Worm (Caenorhabditis elegans) whole organism, late embryonic: ENCODE results near the gene C44H4.4.

ENCODE experiments used
- C08G9.2 ChIP-seq: sonication (generic microtip); optimal IDR thresholded peaks from 2 replicates; lab custom pipeline; 2016; ENCODE audit warnings: mild to moderate bottlenecking, missing genetic modification characterization, moderate library complexity, missing compliant biosample characterization
- C38D4.7 ChIP-seq: fragments of 200-800 bp; sonication (Bioruptor generic); optimal IDR thresholded peaks from 2 replicates; lab custom pipeline; 2018; ENCODE audit warnings: mild to moderate bottlenecking, missing genetic modification characterization, moderate library complexity, missing compliant biosample characterization
- K02D7.2 ChIP-seq: sonication (generic microtip); optimal IDR thresholded peaks from 2 replicates; lab custom pipeline; 2017; ENCODE audit warnings: mild to moderate bottlenecking, missing genetic modification characterization, missing compliant biosample characterization
- K09A11.1 ChIP-seq: sonication (generic microtip); optimal IDR thresholded peaks from 2 replicates; lab custom pipeline; 2017; ENCODE audit warnings: antibody characterized with exemption, mild to moderate bottlenecking, missing genetic modification characterization, missing compliant biosample characterization; ENCODE audit not compliant: insufficient read depth
- Y22D7AL.16 ChIP-seq: sonication (generic microtip); optimal IDR thresholded peaks from 2 replicates; lab custom pipeline; 2016; ENCODE audit warnings: missing genetic modification characterization, missing compliant biosample characterization
- ahr-1 ChIP-seq: sonication (generic microtip); optimal IDR thresholded peaks from 2 replicates; lab custom pipeline; 2016; ENCODE audit warnings: missing genetic modification characterization, missing compliant biosample characterization
- ama-1 ChIP-seq: fragments of 150-350 bp; optimal IDR thresholded peaks from 2 replicates; lab custom pipeline; 2014
- ceh-14 ChIP-seq: sonication (generic microtip); optimal IDR thresholded peaks from 2 replicates; lab custom pipeline; 2016; ENCODE audit warnings: missing genotype, missing genetic modification characterization, missing compliant biosample characterization
- ceh-2 ChIP-seq: sonication (generic microtip); optimal IDR thresholded peaks from 2 replicates; lab custom pipeline; 2016; ENCODE audit warnings: missing genotype, missing genetic modification characterization, missing compliant biosample characterization
- ceh-24 ChIP-seq: sonication (generic microtip); optimal IDR thresholded peaks from 2 replicates; lab custom pipeline; 2016; ENCODE audit warnings: mild to moderate bottlenecking, missing genetic modification characterization, missing compliant biosample characterization
- ceh-30 ChIP-seq: fragments of 150-350 bp; optimal IDR thresholded peaks from 2 replicates; lab custom pipeline; 2014; ENCODE audit warnings: missing biosample characterization, missing genetic modification characterization
- ceh-31 ChIP-seq: sonication (generic microtip); optimal IDR thresholded peaks from 2 replicates; lab custom pipeline; 2016; ENCODE audit warnings: missing genetic modification characterization, missing compliant biosample characterization
- ceh-34 ChIP-seq: sonication (generic microtip); optimal IDR thresholded peaks from 2 replicates; lab custom pipeline; 2016; ENCODE audit warnings: mild to moderate bottlenecking, missing genetic modification characterization, missing compliant biosample characterization
- ceh-45 ChIP-seq: fragments of 200-800 bp; sonication (Bioruptor generic); IDR thresholded peaks from 2 replicates; pipeline ENCODE4 v1.3.6; 2022; ENCODE audit warnings: missing genetic modification reagents, missing genetic modification characterization, missing compliant biosample characterization
- ceh-48 ChIP-seq: sonication (generic microtip); optimal IDR thresholded peaks from 2 replicates; lab custom pipeline; 2016; ENCODE audit warnings: missing genetic modification characterization, inconsistent platforms, missing compliant biosample characterization
- ceh-9 ChIP-seq: sonication (generic microtip); optimal IDR thresholded peaks from 2 replicates; lab custom pipeline; 2016; ENCODE audit warnings: mild to moderate bottlenecking, missing genetic modification characterization, inconsistent platforms, missing compliant biosample characterization
- dmd-4 ChIP-seq: sonication (generic microtip); optimal IDR thresholded peaks from 2 replicates; lab custom pipeline; 2016; ENCODE audit warnings: borderline replicate concordance, missing genetic modification characterization, missing compliant biosample characterization
- dve-1 ChIP-seq: sonication (generic microtip); optimal IDR thresholded peaks from 2 replicates; lab custom pipeline; 2017; ENCODE audit warnings: antibody characterized with exemption, mild to moderate bottlenecking, missing genetic modification characterization, missing compliant biosample characterization
- elt-2 ChIP-seq: sonication (generic microtip); optimal IDR thresholded peaks from 2 replicates; lab custom pipeline; 2016; ENCODE audit warnings: missing genetic modification reagents, missing genetic modification characterization, missing compliant biosample characterization
- elt-4 ChIP-seq: sonication (generic microtip); optimal IDR thresholded peaks from 2 replicates; lab custom pipeline; 2016; ENCODE audit warnings: missing genetic modification characterization, missing compliant biosample characterization
- eyg-1 ChIP-seq: sonication (generic microtip); optimal IDR thresholded peaks from 2 replicates; lab custom pipeline; 2016; ENCODE audit warnings: missing genotype, missing genetic modification characterization, missing compliant biosample characterization
- fax-1 ChIP-seq: sonication (generic microtip); optimal IDR thresholded peaks from 2 replicates; lab custom pipeline; 2016; ENCODE audit warnings: missing genotype, missing genetic modification characterization, missing compliant biosample characterization
- fkh-6 ChIP-seq: sonication (generic microtip); optimal IDR thresholded peaks from 2 replicates; lab custom pipeline; 2016; ENCODE audit warnings: missing genetic modification characterization, missing compliant biosample characterization
- hlh-15 ChIP-seq: sonication (generic microtip); optimal IDR thresholded peaks from 2 replicates; lab custom pipeline; 2016; ENCODE audit warnings: missing genetic modification characterization, missing compliant biosample characterization
- hlh-30 ChIP-seq: sonication (generic microtip); optimal IDR thresholded peaks from 2 replicates; lab custom pipeline; 2017; ENCODE audit warnings: antibody characterized with exemption, missing genetic modification characterization, missing compliant biosample characterization; ENCODE audit not compliant: insufficient read depth
- hlh-6 ChIP-seq: sonication (generic microtip); optimal IDR thresholded peaks from 2 replicates; lab custom pipeline; 2016; ENCODE audit warnings: missing genotype, missing genetic modification characterization, missing compliant biosample characterization
- nfya-1 ChIP-seq: sonication (generic microtip); optimal IDR thresholded peaks from 2 replicates; lab custom pipeline; 2017; ENCODE audit warnings: missing genetic modification characterization, mild to moderate bottlenecking, missing compliant biosample characterization, antibody characterized with exemption, moderate library complexity
- nhr-11 ChIP-seq: fragments of 150-350 bp; optimal IDR thresholded peaks from 2 replicates; lab custom pipeline; 2014; ENCODE audit warnings: missing biosample characterization, missing genetic modification characterization
- npax-4 ChIP-seq: sonication (generic microtip); optimal IDR thresholded peaks from 2 replicates; lab custom pipeline; 2016; ENCODE audit warnings: missing genetic modification characterization, missing compliant biosample characterization
- odd-2 ChIP-seq: sonication (generic microtip); optimal IDR thresholded peaks from 2 replicates; lab custom pipeline; 2017; ENCODE audit warnings: antibody characterized with exemption, mild to moderate bottlenecking, missing genetic modification characterization, missing compliant biosample characterization
- pat-9 ChIP-seq: fragments of 200-800 bp; sonication (Bioruptor generic); optimal IDR thresholded peaks from 2 replicates; lab custom pipeline; 2018; ENCODE audit warnings: mild to moderate bottlenecking, missing genetic modification characterization, moderate library complexity, missing compliant biosample characterization
- pax-1 ChIP-seq: fragments of 150-350 bp; optimal IDR thresholded peaks from 2 replicates; lab custom pipeline; 2014; ENCODE audit warnings: missing biosample characterization, missing genetic modification characterization
- pha-2 ChIP-seq: sonication (generic microtip); optimal IDR thresholded peaks from 2 replicates; lab custom pipeline; 2017; ENCODE audit warnings: mild to moderate bottlenecking, missing genetic modification characterization, missing compliant biosample characterization
- pha-4 ChIP-seq: fragments of 150-350 bp; optimal IDR thresholded peaks from 2 replicates; lab custom pipeline; 2018; ENCODE audit warnings: missing biosample characterization, missing genetic modification reagents, missing genetic modification characterization
- pros-1 ChIP-seq: fragments of 150-350 bp; optimal IDR thresholded peaks from 2 replicates; lab custom pipeline; 2014; ENCODE audit warnings: missing biosample characterization, missing genetic modification reagents, missing genetic modification characterization
- ref-2 ChIP-seq: sonication (generic microtip); optimal IDR thresholded peaks from 2 replicates; lab custom pipeline; 2016; ENCODE audit warnings: missing genetic modification characterization, missing compliant biosample characterization
- rnt-1 ChIP-seq: sonication (generic microtip); optimal IDR thresholded peaks from 2 replicates; lab custom pipeline; 2016; ENCODE audit warnings: missing genetic modification characterization, missing compliant biosample characterization
- sdc-2 ChIP-seq: sonication (generic microtip); optimal IDR thresholded peaks from 2 replicates; lab custom pipeline; 2016; ENCODE audit warnings: missing genotype, missing genetic modification characterization, missing compliant biosample characterization
- sox-2 ChIP-seq: fragments of 200-800 bp; sonication (Bioruptor generic); IDR thresholded peaks from 2 replicates; pipeline ENCODE4 v1.3.6; 2022; ENCODE audit warnings: missing genetic modification reagents, missing genetic modification characterization, missing compliant biosample characterization
- sox-4 ChIP-seq: sonication (generic microtip); optimal IDR thresholded peaks from 2 replicates; lab custom pipeline; 2017; ENCODE audit warnings: mild to moderate bottlenecking, missing genetic modification characterization, inconsistent platforms, missing compliant biosample characterization
- tbx-2 ChIP-seq: sonication (generic microtip); optimal IDR thresholded peaks from 2 replicates; lab custom pipeline; 2016; ENCODE audit warnings: missing genetic modification characterization, missing compliant biosample characterization
- tbx-7 ChIP-seq: sonication (generic microtip); optimal IDR thresholded peaks from 2 replicates; lab custom pipeline; 2016; ENCODE audit warnings: missing genotype, missing genetic modification characterization, missing compliant biosample characterization
- ttx-3 ChIP-seq: sonication (generic microtip); optimal IDR thresholded peaks from 2 replicates; lab custom pipeline; 2016; ENCODE audit warnings: missing genetic modification reagents, missing genetic modification characterization, missing compliant biosample characterization
- unc-3 ChIP-seq, 2 experiments: fragments of 200-800 bp in 1 of 2; sonication (Bioruptor generic) in 1 of 2; sonication (generic microtip) in 1 of 2; conservative IDR thresholded peaks in 1 of 2; optimal IDR thresholded peaks in 1 of 2; 2 replicates each; pipeline versions ENCODE4 v1.3.6 to Lab custom; 2016 to 2022; ENCODE audit warnings: missing compliant biosample characterization in 2 of 2, missing genetic modification characterization in 2 of 2, missing genetic modification reagents in 1 of 2
- unc-42 ChIP-seq: sonication (generic microtip); optimal IDR thresholded peaks from 2 replicates; lab custom pipeline; 2016; ENCODE audit warnings: missing genotype, missing genetic modification characterization, missing compliant biosample characterization
- unc-55 ChIP-seq: sonication (generic microtip); optimal IDR thresholded peaks from 2 replicates; lab custom pipeline; 2017; ENCODE audit warnings: missing biosample characterization, missing genetic modification reagents, missing genetic modification characterization
- unc-86 ChIP-seq: sonication (generic microtip); optimal IDR thresholded peaks from 2 replicates; lab custom pipeline; 2016; ENCODE audit warnings: missing genetic modification characterization, missing compliant biosample characterization
- zip-5 ChIP-seq: sonication (generic microtip); optimal IDR thresholded peaks from 2 replicates; lab custom pipeline; 2016; ENCODE audit warnings: missing genetic modification characterization, missing compliant biosample characterization
- ztf-16 ChIP-seq: sonication (generic microtip); optimal IDR thresholded peaks from 2 replicates; lab custom pipeline; 2017; ENCODE audit warnings: missing genetic modification characterization, missing compliant biosample characterization

C44H4.4 gene

ce11 chrX:14611074-14611473 lies 22.2 kb upstream of the C44H4.4 start, which contains the start of gene rbc-1:
TSS of gene rbc-1 (plus strand) at chrX:14611374.
- no peak for TF ChIP-seq hlh-30 (tag; lab: Kevin White, UChicago)
- no peak for TF ChIP-seq elt-4
- TF ChIP-seq ceh-9 (tag; lab: Kevin White, UChicago) = no peak
- no peak for TF ChIP-seq rnt-1 (tag; lab: Kevin White, UChicago)
- no peak for TF ChIP-seq ceh-14
- TF ChIP-seq sox-2 = no peak
- TF ChIP-seq dve-1 (tag; lab: Kevin White, UChicago) = no peak
- TF ChIP-seq ceh-24 = no peak
- TF ChIP-seq hlh-6 = no peak
- no peak for TF ChIP-seq pha-4
- TF ChIP-seq ref-2 (tag; lab: Kevin White, UChicago) = no peak
- no peak for TF ChIP-seq dmd-4 (tag; lab: Kevin White, UChicago)
- TF ChIP-seq pax-1 (tag; lab: Kevin White, UChicago) = no peak
- TF ChIP-seq tbx-2 (tag; lab: Kevin White, UChicago) = no peak
- TF ChIP-seq fkh-6 (tag; lab: Kevin White, UChicago) = no peak

- TF ChIP-seq Y22D7AL.16 (no peak), nfya-1 (peak; percentile 45), ama-1 (lab: Kevin White, UChicago) (no peak), ceh-30 (tag; lab: Kevin White, UChicago) (no peak), ahr-1 (tag; lab: Kevin White, UChicago) (no peak), dmd-4 (tag; lab: Kevin White, UChicago) (no peak), ceh-34 (tag; lab: Kevin White, UChicago) (peak; percentile 31), tbx-7 (tag; lab: Kevin White, UChicago) (no peak), ceh-48 (tag; lab: Kevin White, UChicago) (no peak), npax-4 (no peak), unc-55 (GFP tag; lab: Kevin White, UChicago) (peak; percentile 57), fax-1 (tag; lab: Kevin White, UChicago) (no peak), hlh-30 (tag; lab: Kevin White, UChicago) (peak; percentile 21), C38D4.7 (GFP tag; lab: Kevin White, UChicago) (no peak), sox-4 (tag; lab: Kevin White, UChicago) (no peak), sdc-2 (peak; percentile 18), hlh-6 (no peak), pat-9 (tag; lab: Kevin White, UChicago) (no peak), C08G9.2 (tag; lab: Kevin White, UChicago) (no peak), nhr-11 (tag; lab: Kevin White, UChicago) (no peak), pros-1 (tag; lab: Kevin White, UChicago) (peak; percentile 1), ref-2 (tag; lab: Kevin White, UChicago) (peak; percentile 43), ttx-3 (tag; lab: Kevin White, UChicago) (no peak), pha-2 (tag; lab: Kevin White, UChicago) (no peak), sox-2 (no peak), eyg-1 (tag; lab: Kevin White, UChicago) (no peak), ceh-31 (tag; lab: Kevin White, UChicago) (peak; percentile 75), elt-2 (tag; lab: Kevin White, UChicago) (no peak), K02D7.2 (no peak), zip-5 (tag; lab: Kevin White, UChicago) (no peak), ceh-9 (tag; lab: Kevin White, UChicago) (no peak), ceh-2 (tag; lab: Kevin White, UChicago) (no peak), unc-3 (GFP tag; conservative IDR thresholded peaks at IDR 0.05; lab: Robert Waterston, UW) (no peak), unc-3 (tag; optimal IDR thresholded peaks at IDR 0.05; lab: Kevin White, UChicago) (no peak), unc-86 (tag; lab: Kevin White, UChicago) (no peak), odd-2 (tag; lab: Kevin White, UChicago) (no peak), dve-1 (tag; lab: Kevin White, UChicago) (no peak), ztf-16 (tag; lab: Kevin White, UChicago) (no peak), hlh-15 (no peak), pha-4 (no peak), ceh-45 (no peak), unc-42 (tag; lab: Kevin White, UChicago) (no peak), K09A11.1 (tag; lab: Kevin White, UChicago) (no peak)
Measured at ce11 chrX:14610093-14610763, 21.3 kb upstream of the C44H4.4 start.
